Worm (Caenorhabditis elegans): Measurements from ENCODE around the gene ssq-1.

ssq-1 gene

DNA sequence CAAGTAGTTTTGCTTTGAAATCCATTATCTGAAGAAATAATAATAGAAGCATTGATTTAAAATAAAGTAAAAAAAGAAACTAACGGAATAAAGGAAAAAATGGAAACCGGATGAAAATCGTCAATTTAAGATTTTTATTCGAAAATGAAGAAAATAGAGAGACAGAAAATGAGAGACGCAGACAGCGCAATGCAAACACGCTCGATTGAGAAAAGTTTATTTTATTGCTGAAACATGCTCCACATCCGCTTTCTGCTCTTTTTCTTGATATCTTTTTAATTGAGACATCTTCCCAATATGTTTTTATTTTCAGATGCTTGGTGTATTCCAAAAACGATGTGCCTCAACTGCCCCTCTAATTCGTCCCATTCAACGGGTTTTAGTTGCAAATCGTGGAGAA, 31.9 kb downstream of the ssq-1 start, which contains the start of the genes prp-18 and mccc-1 (continued):
- TF ChIP-seq F33H1.4 (GFP tag; IDR thresholded peaks at IDR 0.05), result peak; percentile 47; the same call in 1 of the 2 replicates
- TF ChIP-seq snpc-1.3 (tag; optimal IDR thresholded peaks at IDR 0.05; ENCODE audit: insufficient read depth), result peak; percentile 16
- no peak for TF ChIP-seq rec-8 (tag; optimal IDR thresholded peaks at IDR 0.05)
- no peak for TF ChIP-seq zim-3 (tag; optimal IDR thresholded peaks at IDR 0.05)
- no peak for TF ChIP-seq bed-2 (GFP tag; IDR thresholded peaks at IDR 0.05)
- peak; percentile 25 for TF ChIP-seq attf-5 (GFP tag; optimal IDR thresholded peaks at IDR 0.05)
- no peak for TF ChIP-seq ceh-100 (GFP tag; IDR thresholded peaks at IDR 0.05)
- TF ChIP-seq ceh-91 (GFP tag; IDR thresholded peaks at IDR 0.05), result no peak
- no peak for TF ChIP-seq C17E4.6 (GFP tag; IDR thresholded peaks at IDR 0.05)
- peak; percentile 12 for TF ChIP-seq F49E8.2 (tag; optimal IDR thresholded peaks at IDR 0.05; ENCODE audit: insufficient read depth)
- peak; percentile 23; the same call in 1 of the 2 replicates for TF ChIP-seq madf-6 (GFP tag; IDR thresholded peaks at IDR 0.05)
- TF ChIP-seq let-526 (GFP tag; IDR thresholded peaks at IDR 0.05), result no peak
- no peak for TF ChIP-seq hsf-1 (GFP tag; IDR thresholded peaks at IDR 0.05)
- peak; percentile 33 for TF ChIP-seq nhr-80 (tag; optimal IDR thresholded peaks at IDR 0.05)
- TF ChIP-seq lin-54 (GFP tag; optimal IDR thresholded peaks at IDR 0.05), result no peak
- peak; percentile 37; the same call in 1 of the 2 replicates for TF ChIP-seq rcor-1 (GFP tag; IDR thresholded peaks at IDR 0.05)
- TF ChIP-seq repo-1 (tag; optimal IDR thresholded peaks at IDR 0.05), result no peak
- TF ChIP-seq B0035.1 (tag; optimal IDR thresholded peaks at IDR 0.05), result no peak
- peak; percentile 89 for TF ChIP-seq mcd-1 (GFP tag; IDR thresholded peaks at IDR 0.05)
- no peak for TF ChIP-seq cebp-1 (GFP tag; IDR thresholded peaks at IDR 0.05)
- TF ChIP-seq cebp-1 (tag; optimal IDR thresholded peaks at IDR 0.05), result no peak
- no peak for TF ChIP-seq B0019.2 (GFP tag; conservative IDR thresholded peaks at IDR 0.05)
- no peak for TF ChIP-seq ztf-3 (GFP tag; optimal IDR thresholded peaks at IDR 0.05)
- TF ChIP-seq lin-26 (GFP tag; IDR thresholded peaks at IDR 0.05), result no peak
- peak; percentile 20 for TF ChIP-seq dpl-1 (GFP tag; optimal IDR thresholded peaks at IDR 0.05)

DNA sequence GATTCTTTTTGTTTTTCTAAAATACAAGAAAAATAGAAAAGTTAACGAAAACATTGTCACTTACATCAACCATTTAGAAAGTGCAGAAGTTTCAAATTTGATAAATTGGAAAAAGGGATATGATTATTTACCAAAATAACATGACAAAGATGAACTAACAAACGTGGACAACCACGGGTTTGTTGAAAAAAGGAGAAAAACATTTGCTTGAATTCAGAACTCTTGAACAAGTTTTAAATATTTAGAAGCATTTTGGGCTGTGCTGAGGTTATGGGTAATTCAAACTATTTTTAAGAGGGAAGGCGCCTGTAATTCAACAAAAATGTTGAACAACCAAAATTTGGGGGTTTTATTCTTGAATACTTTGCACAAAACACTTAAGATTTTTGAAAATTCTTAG, 37.5 kb downstream of the ssq-1 start, which contains the start of gene ttbk-3:
TSS of gene ttbk-3 (minus strand) at position 101 of the 400 bp plus-strand sequence.
- no peak for TF ChIP-seq zfh-2 (GFP tag; conservative IDR thresholded peaks at IDR 0.05)

DNA sequence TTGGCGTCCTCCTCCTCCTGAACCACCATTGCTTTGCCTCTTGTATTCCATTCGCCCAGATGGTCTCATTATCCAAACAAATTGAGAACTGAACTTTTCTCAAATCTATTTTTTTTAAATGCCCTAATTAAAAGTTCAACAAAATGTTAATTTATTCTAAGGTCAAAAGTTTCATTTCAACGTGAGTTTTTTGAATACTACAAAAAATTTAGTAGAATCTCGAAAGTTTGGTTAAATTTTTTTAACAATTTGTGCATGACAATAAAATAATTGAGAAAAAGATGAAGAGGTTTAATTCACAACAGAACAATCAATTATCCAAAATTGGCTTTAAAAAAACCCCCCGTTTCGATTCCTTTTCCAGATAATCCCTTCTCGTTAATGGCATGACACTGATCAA, 39.6 kb downstream of the ssq-1 start, which contains the start of gene F32B6.4:
TSS of gene F32B6.4 (minus strand) at position 101 of the 400 bp plus-strand sequence.
- no peak for TF ChIP-seq F52B5.7 (tag; optimal IDR thresholded peaks at IDR 0.05)
- TF ChIP-seq sdz-38 (tag; optimal IDR thresholded peaks at IDR 0.05), result no peak
- TF ChIP-seq rec-8 (tag; optimal IDR thresholded peaks at IDR 0.05), result no peak
- no peak for TF ChIP-seq unc-62 (GFP tag; optimal IDR thresholded peaks at IDR 0.05)
- no peak for TF ChIP-seq hmg-1.2 (GFP tag; IDR thresholded peaks at IDR 0.05)
- no peak for TF ChIP-seq snpc-3.4 (tag; optimal IDR thresholded peaks at IDR 0.05)
- TF ChIP-seq F23B12.7 (tag; optimal IDR thresholded peaks at IDR 0.05; ENCODE audit: insufficient read depth), result no peak
- no peak for TF ChIP-seq hlh-12 (tag; optimal IDR thresholded peaks at IDR 0.05)
- no peak for TF ChIP-seq ceh-100 (GFP tag; IDR thresholded peaks at IDR 0.05)
- TF ChIP-seq bed-1 (GFP tag; IDR thresholded peaks at IDR 0.05), result no peak
- TF ChIP-seq ztf-3 (GFP tag; optimal IDR thresholded peaks at IDR 0.05), result no peak
- no peak for TF ChIP-seq lsl-1 (GFP tag; optimal IDR thresholded peaks at IDR 0.05)
- no peak for TF ChIP-seq lin-40 (tag; optimal IDR thresholded peaks at IDR 0.05)
- no peak for TF ChIP-seq egrh-3 (GFP tag; IDR thresholded peaks at IDR 0.05)
- TF ChIP-seq C06A6.2 (GFP tag; conservative IDR thresholded peaks at IDR 0.05), result no peak
- no peak for TF ChIP-seq dpl-1 (GFP tag; optimal IDR thresholded peaks at IDR 0.05)
- no peak for TF ChIP-seq ztf-25 (GFP tag; IDR thresholded peaks at IDR 0.05)
- no peak for TF ChIP-seq snpc-4 (GFP tag; optimal IDR thresholded peaks at IDR 0.05)
- TF ChIP-seq snpc-4 (tag; optimal IDR thresholded peaks at IDR 0.05), result no peak
- no peak for TF ChIP-seq B0019.2 (GFP tag; conservative IDR thresholded peaks at IDR 0.05)

Data from whole organism, young adult.